Fruit fly (Drosophila melanogaster): ENCODE measurements around the gene dpr8.
A peak's percentile ranks its signal among the peaks of the same experiment; 100 is the strongest.

The dpr8 gene

dm6 chrX:14493779-14494401 lies 171.9 kb downstream of the dpr8 start (continued):
- TF ChIP-seq CG8319 (GFP tag; optimal IDR thresholded peaks at IDR 0.05) (peak; percentile 59), Sox15 (GFP tag; optimal IDR thresholded peaks at IDR 0.05) (peak; percentile 66), CG4318 (GFP tag; optimal IDR thresholded peaks at IDR 0.05) (no peak), CG10669 (GFP tag; optimal IDR thresholded peaks at IDR 0.05) (no peak), CG31627 (GFP tag; optimal IDR thresholded peaks at IDR 0.05) (peak; percentile 61), CG8119 (GFP tag; IDR thresholded peaks at IDR 0.05) (0 out of 3 replicates have a peak, but pooled peaks have one; percentile 26), topi (GFP tag; optimal IDR thresholded peaks at IDR 0.05) (peak; percentile 70), Smox (GFP tag; optimal IDR thresholded peaks at IDR 0.05) (peak; percentile 72), Eip93F (GFP tag; optimal IDR thresholded peaks at IDR 0.05) (no peak), fd85E (GFP tag; optimal IDR thresholded peaks at IDR 0.05) (peak; percentile 24), ss (GFP tag; optimal IDR thresholded peaks at IDR 0.05) (no peak), lz (GFP tag; optimal IDR thresholded peaks at IDR 0.05) (peak; percentile 68), Lpt (GFP tag; optimal IDR thresholded peaks at IDR 0.05) (peak; percentile 13), cyc (GFP tag; optimal IDR thresholded peaks at IDR 0.05) (peak; percentile 61), spab (GFP tag; optimal IDR thresholded peaks at IDR 0.05) (no peak), CG11294 (GFP tag; IDR thresholded peaks at IDR 0.05) (no peak), Ets21C (GFP tag; optimal IDR thresholded peaks at IDR 0.05) (peak; percentile 56), Gug (GFP tag; IDR thresholded peaks at IDR 0.05) (no peak), dsx (GFP tag; optimal IDR thresholded peaks at IDR 0.05; ENCODE audit: poor library complexity, severe bottlenecking) (no peak), CG6276 (GFP tag; optimal IDR thresholded peaks at IDR 0.05) (peak; percentile 24), Sox14 (GFP tag; optimal IDR thresholded peaks at IDR 0.05) (peak; percentile 44), OdsH (GFP tag; optimal IDR thresholded peaks at IDR 0.05) (peak; percentile 76), CG3032 (tag; optimal IDR thresholded peaks at IDR 0.05) (no peak), CG8632 (GFP tag; optimal IDR thresholded peaks at IDR 0.05) (peak; percentile 78), CG6792 (GFP tag; optimal IDR thresholded peaks at IDR 0.05) (peak; percentile 80), Sox102F (GFP tag; optimal IDR thresholded peaks at IDR 0.05) (peak; percentile 76), esn (GFP tag; optimal IDR thresholded peaks at IDR 0.05) (peak; percentile 72), Blimp-1 (GFP tag; optimal IDR thresholded peaks at IDR 0.05) (peak; percentile 78), fkh (GFP tag; optimal IDR thresholded peaks at IDR 0.05) (no peak)

- TF ChIP-seq Ets21C (GFP tag; optimal IDR thresholded peaks at IDR 0.05) (no peak), svp (GFP tag) (peak; percentile 7), CG3919 (GFP tag; optimal IDR thresholded peaks at IDR 0.05) (no peak), Sox15 (GFP tag; optimal IDR thresholded peaks at IDR 0.05) (no peak), Hr39 (GFP tag; optimal IDR thresholded peaks at IDR 0.05) (no peak)
These were observed 173.8 kb downstream of the dpr8 start, which contains the start of gene CG12540 for dm6 chrX:14495835-14496234. Gene CG12540, plus strand, starts transcription at chrX:14496135.

- peak; percentile 2 for TF ChIP-seq Hr4 (GFP tag; optimal IDR thresholded peaks at IDR 0.05)
- no peak for TF ChIP-seq topi (GFP tag; optimal IDR thresholded peaks at IDR 0.05)
- no peak for TF ChIP-seq spab (GFP tag; optimal IDR thresholded peaks at IDR 0.05)
- no peak for TF ChIP-seq Gug (GFP tag; IDR thresholded peaks at IDR 0.05)
- no peak for TF ChIP-seq CG8632 (GFP tag; optimal IDR thresholded peaks at IDR 0.05)
- peak; percentile 62 for TF ChIP-seq Eip78C (GFP tag)
- TF ChIP-seq Sox102F (GFP tag; optimal IDR thresholded peaks at IDR 0.05), result no peak
- TF ChIP-seq lz (GFP tag; optimal IDR thresholded peaks at IDR 0.05), result no peak
- peak; percentile 29 for TF ChIP-seq svp (GFP tag)
- 0 out of 3 replicates have a peak, but pooled peaks have one; percentile 34 for TF ChIP-seq eg (GFP tag; IDR thresholded peaks at IDR 0.05)
- TF ChIP-seq pdm3 (GFP tag; optimal IDR thresholded peaks at IDR 0.05), result no peak
- TF ChIP-seq OdsH (GFP tag; optimal IDR thresholded peaks at IDR 0.05), result no peak
- TF ChIP-seq fd85E (GFP tag; optimal IDR thresholded peaks at IDR 0.05), result no peak
- no peak for TF ChIP-seq CG11294 (GFP tag; IDR thresholded peaks at IDR 0.05)
- no peak for TF ChIP-seq dac (GFP tag; optimal IDR thresholded peaks at IDR 0.05)
- TF ChIP-seq Ets21C (GFP tag; optimal IDR thresholded peaks at IDR 0.05), result no peak
These were observed 179.0 kb downstream of the dpr8 start for dm6 chrX:14500992-14501391.

Measured in whole organism, prepupa.